Worm (Caenorhabditis elegans) whole organism, L2 larva: ENCODE data around the gene sel-8.

Source experiments
- C34F6.9 ChIP-seq: fragments of 150-350 bp; optimal IDR thresholded peaks from 2 replicates; lab custom pipeline; 2014; ENCODE audit warnings: missing biosample characterization, missing genetic modification characterization
- F13H6.1 ChIP-seq: sonication (generic microtip); optimal IDR thresholded peaks from 2 replicates; lab custom pipeline; 2016; ENCODE audit warnings: missing genetic modification characterization, missing compliant biosample characterization
- R02D3.7 ChIP-seq: fragments of 150-350 bp; optimal IDR thresholded peaks from 2 replicates; lab custom pipeline; 2014; ENCODE audit warnings: missing biosample characterization, missing genetic modification characterization
- Y55F3AM.14 ChIP-seq: fragments of 200-800 bp; sonication (Bioruptor generic); optimal IDR thresholded peaks from 2 replicates; lab custom pipeline; 2018; ENCODE audit warnings: mild to moderate bottlenecking, missing genetic modification characterization, missing compliant biosample characterization
- ZK546.5 ChIP-seq: sonication (generic microtip); optimal IDR thresholded peaks from 2 replicates; lab custom pipeline; 2017; ENCODE audit warnings: missing biosample characterization, missing genetic modification characterization
- alr-1 ChIP-seq: fragments of 150-350 bp; optimal IDR thresholded peaks from 2 replicates; lab custom pipeline; 2014; ENCODE audit warnings: missing biosample characterization, missing genetic modification characterization
- aly-2 ChIP-seq: fragments of 150-350 bp; optimal IDR thresholded peaks from 2 replicates; lab custom pipeline; 2014; ENCODE audit warnings: missing biosample characterization, missing genetic modification characterization
- ama-1 ChIP-seq: fragments of 150-350 bp; optimal IDR thresholded peaks from 2 replicates; lab custom pipeline; 2018; ENCODE audit warnings: inconsistent platforms
- blmp-1 ChIP-seq: sonication (generic microtip); optimal IDR thresholded peaks from 2 replicates; lab custom pipeline; 2017; ENCODE audit warnings: missing genetic modification characterization, mild to moderate bottlenecking, missing compliant biosample characterization, antibody characterized with exemption, moderate library complexity; ENCODE audit not compliant: insufficient read depth
- ceh-82 ChIP-seq: fragments of 150-350 bp; optimal IDR thresholded peaks from 2 replicates; lab custom pipeline; 2014; ENCODE audit warnings: missing biosample characterization, missing genetic modification characterization
- dmd-4 ChIP-seq: sonication (generic microtip); optimal IDR thresholded peaks from 2 replicates; lab custom pipeline; 2017; ENCODE audit warnings: missing biosample characterization, missing genetic modification characterization
- egl-27 ChIP-seq: sonication (generic microtip); optimal IDR thresholded peaks from 3 replicates; lab custom pipeline; 2017; ENCODE audit warnings: missing biosample characterization, missing genetic modification reagents, missing genetic modification characterization
- elt-1 ChIP-seq: fragments of 150-350 bp; optimal IDR thresholded peaks from 2 replicates; lab custom pipeline; 2014; ENCODE audit warnings: missing biosample characterization, missing genetic modification characterization
- fos-1 ChIP-seq: fragments of 150-350 bp; optimal IDR thresholded peaks from 2 replicates; lab custom pipeline; 2014; ENCODE audit warnings: missing biosample characterization, missing genetic modification characterization
- gmeb-1 ChIP-seq: fragments of 150-350 bp; optimal IDR thresholded peaks from 2 replicates; lab custom pipeline; 2014; ENCODE audit warnings: missing biosample characterization, missing genetic modification characterization
- lin-11 ChIP-seq: fragments of 150-350 bp; sonication (generic microtip); optimal IDR thresholded peaks from 2 replicates; lab custom pipeline; 2014; ENCODE audit warnings: missing biosample characterization, missing genetic modification characterization, inconsistent platforms, mixed read lengths
- lin-13 ChIP-seq: fragments of 150-350 bp; optimal IDR thresholded peaks from 2 replicates; lab custom pipeline; 2014; ENCODE audit warnings: missing biosample characterization, missing genetic modification reagents, missing genetic modification characterization
- lin-39 ChIP-seq: fragments of 150-350 bp; optimal IDR thresholded peaks from 2 replicates; lab custom pipeline; 2014; ENCODE audit warnings: missing biosample characterization, missing genetic modification reagents, missing genetic modification characterization
- mab-5 ChIP-seq: fragments of 150-350 bp; optimal IDR thresholded peaks from 2 replicates; lab custom pipeline; 2014; ENCODE audit warnings: missing biosample characterization, missing genetic modification characterization
- mbf-1 ChIP-seq: sonication (generic microtip); optimal IDR thresholded peaks from 2 replicates; lab custom pipeline; 2017; ENCODE audit warnings: missing biosample characterization, missing genetic modification characterization
- mdl-1 ChIP-seq, 2 experiments: fragments of 150-350 bp in 1 of 2; sonication (generic microtip) in 1 of 2; optimal IDR thresholded peaks; 2 replicates each; lab custom pipeline; 2017; ENCODE audit warnings: missing biosample characterization in 2 of 2, missing genetic modification characterization in 2 of 2
- nhr-10 ChIP-seq: sonication (generic microtip); optimal IDR thresholded peaks from 2 replicates; lab custom pipeline; 2017; ENCODE audit warnings: missing biosample characterization, missing genetic modification characterization
- nhr-11 ChIP-seq: fragments of 150-350 bp; optimal IDR thresholded peaks from 2 replicates; lab custom pipeline; 2014; ENCODE audit warnings: missing biosample characterization, missing genetic modification characterization
- nhr-12 ChIP-seq: fragments of 150-350 bp; optimal IDR thresholded peaks from 2 replicates; lab custom pipeline; 2014; ENCODE audit warnings: missing biosample characterization, missing genetic modification characterization
- nhr-23 ChIP-seq: fragments of 150-350 bp; optimal IDR thresholded peaks from 2 replicates; lab custom pipeline; 2014; ENCODE audit warnings: missing biosample characterization, missing genetic modification reagents, missing genetic modification characterization
- nhr-25 ChIP-seq: fragments of 150-350 bp; sonication (generic microtip); optimal IDR thresholded peaks from 3 replicates; lab custom pipeline; 2014; ENCODE audit warnings: missing biosample characterization, missing genetic modification characterization
- nhr-6 ChIP-seq: fragments of 150-350 bp; optimal IDR thresholded peaks from 2 replicates; lab custom pipeline; 2014; ENCODE audit warnings: missing biosample characterization, missing genetic modification characterization
- nhr-77 ChIP-seq: fragments of 150-350 bp; optimal IDR thresholded peaks from 2 replicates; lab custom pipeline; 2014; ENCODE audit warnings: missing biosample characterization, missing genetic modification characterization
- peb-1 ChIP-seq: fragments of 150-350 bp; optimal IDR thresholded peaks from 2 replicates; lab custom pipeline; 2014; ENCODE audit warnings: missing biosample characterization, missing genetic modification characterization
- sem-4 ChIP-seq: fragments of 150-350 bp; optimal IDR thresholded peaks from 2 replicates; lab custom pipeline; 2014; ENCODE audit warnings: missing biosample characterization, missing genetic modification reagents, missing genetic modification characterization
- skn-1 ChIP-seq: sonication (generic microtip); optimal IDR thresholded peaks from 2 replicates; lab custom pipeline; 2017; ENCODE audit warnings: missing biosample characterization, missing genetic modification characterization
- sma-3 ChIP-seq: sonication (generic microtip); optimal IDR thresholded peaks from 2 replicates; lab custom pipeline; 2016; ENCODE audit warnings: missing genetic modification reagents, missing genetic modification characterization, missing compliant biosample characterization
- unc-39 ChIP-seq: fragments of 150-350 bp; optimal IDR thresholded peaks from 2 replicates; lab custom pipeline; 2014; ENCODE audit warnings: missing biosample characterization, missing genetic modification characterization
- unc-62 ChIP-seq: fragments of 150-350 bp; optimal IDR thresholded peaks from 2 replicates; lab custom pipeline; 2014; ENCODE audit warnings: missing biosample characterization, missing genetic modification reagents, missing genetic modification characterization
- zag-1 ChIP-seq: fragments of 150-350 bp; optimal IDR thresholded peaks from 2 replicates; lab custom pipeline; 2014; ENCODE audit warnings: missing biosample characterization, missing genetic modification characterization
- ztf-11 ChIP-seq: sonication (generic microtip); optimal IDR thresholded peaks from 2 replicates; lab custom pipeline; 2017; ENCODE audit warnings: missing biosample characterization, missing genetic modification characterization
- ztf-4 ChIP-seq: fragments of 150-350 bp; optimal IDR thresholded peaks from 2 replicates; lab custom pipeline; 2014; ENCODE audit warnings: missing biosample characterization, missing genetic modification characterization

sel-8 gene

DNA sequence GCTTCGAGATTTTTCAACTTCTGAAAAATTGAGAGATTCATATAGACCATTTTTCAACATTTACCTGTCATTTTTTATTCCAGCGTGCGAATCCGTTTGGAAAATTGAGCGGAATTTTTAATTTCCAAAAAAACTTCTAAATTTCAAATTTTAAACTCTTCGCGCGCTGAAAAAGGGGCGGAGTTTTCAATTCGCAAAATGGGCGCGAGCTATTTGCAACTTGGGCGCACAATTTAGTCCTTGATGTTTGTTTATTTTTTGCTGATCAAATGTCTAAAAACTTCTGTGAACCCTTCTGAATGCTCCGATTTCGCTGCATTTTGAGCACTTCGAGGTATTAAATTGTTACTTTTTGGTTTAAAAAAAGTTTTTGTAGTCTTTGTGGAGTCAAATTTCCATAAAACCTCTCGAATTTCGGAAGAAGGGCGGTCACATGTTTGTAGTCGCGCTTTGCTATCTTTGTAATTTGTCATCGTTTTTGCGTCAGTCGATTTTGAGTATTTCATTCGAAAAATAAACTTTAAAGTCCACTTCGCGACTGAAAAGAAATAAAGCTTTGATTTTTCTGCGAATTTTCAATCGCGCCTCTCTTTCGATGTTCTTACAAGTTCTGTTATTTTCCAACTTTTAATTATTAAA is 23.9 kb upstream of the sel-8 start, which contains the start of the genes madf-8 and gsr-1 (continued):
- TF ChIP-seq unc-39 (tag; lab: Kevin White, UChicago): no peak
- TF ChIP-seq ztf-11 (tag; lab: Kevin White, UChicago): no peak

- TF ChIP-seq peb-1 (tag; lab: Kevin White, UChicago) (no peak), elt-1 (no peak), zag-1 (no peak), fos-1 (tag; lab: Kevin White, UChicago) (peak; percentile 35), blmp-1 (tag; lab: Kevin White, UChicago) (no peak), nhr-6 (tag; lab: Kevin White, UChicago) (no peak), ztf-4 (tag; lab: Kevin White, UChicago) (no peak), F13H6.1 (tag; lab: Kevin White, UChicago) (no peak), R02D3.7 (tag; lab: Kevin White, UChicago) (no peak), nhr-11 (tag; lab: Kevin White, UChicago) (no peak), sma-3 (GFP tag; lab: Kevin White, UChicago) (peak; percentile 22), unc-39 (tag; lab: Kevin White, UChicago) (no peak), C34F6.9 (no peak), Y55F3AM.14 (GFP tag; lab: Kevin White, UChicago) (no peak), lin-11 (tag; lab: Kevin White, UChicago) (no peak), ZK546.5 (no peak), dmd-4 (tag; lab: Kevin White, UChicago) (no peak), mdl-1 (tag; optimal IDR thresholded peaks at IDR 0.05; lab: Kevin White, UChicago) (no peak), nhr-23 (tag; lab: Kevin White, UChicago) (no peak), nhr-10 (no peak), gmeb-1 (tag; lab: Kevin White, UChicago) (no peak), lin-13 (GFP tag; lab: Kevin White, UChicago) (no peak), lin-39 (tag; lab: Kevin White, UChicago) (no peak), egl-27 (no peak), nhr-12 (tag; lab: Kevin White, UChicago) (no peak), nhr-25 (tag; lab: Kevin White, UChicago) (peak; percentile 7)
Measured at ce11 chrIII:3650266-3650665, 23.3 kb upstream of the sel-8 start.

DNA sequence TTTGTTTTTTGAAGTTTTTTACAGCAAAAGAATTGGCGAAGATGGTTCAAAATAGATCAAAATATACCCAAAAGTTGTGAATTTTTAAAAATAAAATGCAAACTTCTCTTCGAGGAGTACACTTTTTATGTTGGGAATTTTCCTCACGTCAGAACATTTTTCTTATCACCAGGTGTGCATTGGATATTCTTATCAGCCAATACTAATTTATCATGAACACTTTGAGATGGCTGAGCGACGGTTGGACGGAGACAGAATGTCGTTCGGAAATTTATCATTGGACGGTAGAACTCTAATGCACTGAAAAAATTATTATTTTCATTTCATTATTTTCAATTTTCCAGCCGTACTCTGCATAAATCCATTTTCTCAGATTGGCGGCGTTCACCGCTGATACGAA is 22.4 kb upstream of the sel-8 start:
- TF ChIP-seq nhr-23 (tag; lab: Kevin White, UChicago) (no peak), nhr-77 (tag; lab: Kevin White, UChicago) (no peak), nhr-12 (tag; lab: Kevin White, UChicago) (no peak), fos-1 (tag; lab: Kevin White, UChicago) (peak; percentile 54), egl-27 (no peak), nhr-6 (tag; lab: Kevin White, UChicago) (no peak)

ce11 chrIII:3644075-3644474 is 17.1 kb upstream of the sel-8 start, which contains the start of gene unc-93:
TSS of gene unc-93 (plus strand) at chrIII:3644375.
- TF ChIP-seq elt-1: no peak
- TF ChIP-seq R02D3.7 (tag; lab: Kevin White, UChicago): no peak
- TF ChIP-seq mdl-1 (tag; optimal IDR thresholded peaks at IDR 0.05; lab: Kevin White, UChicago): no peak
- TF ChIP-seq C34F6.9: no peak
- TF ChIP-seq ama-1 (lab: Kevin White, UChicago): no peak
- no peak for TF ChIP-seq fos-1 (tag; lab: Kevin White, UChicago)
- no peak for TF ChIP-seq aly-2 (tag; lab: Kevin White, UChicago)
- no peak for TF ChIP-seq alr-1 (tag; lab: Kevin White, UChicago)
- TF ChIP-seq zag-1: no peak
- no peak for TF ChIP-seq sem-4 (tag; lab: Kevin White, UChicago)

DNA sequence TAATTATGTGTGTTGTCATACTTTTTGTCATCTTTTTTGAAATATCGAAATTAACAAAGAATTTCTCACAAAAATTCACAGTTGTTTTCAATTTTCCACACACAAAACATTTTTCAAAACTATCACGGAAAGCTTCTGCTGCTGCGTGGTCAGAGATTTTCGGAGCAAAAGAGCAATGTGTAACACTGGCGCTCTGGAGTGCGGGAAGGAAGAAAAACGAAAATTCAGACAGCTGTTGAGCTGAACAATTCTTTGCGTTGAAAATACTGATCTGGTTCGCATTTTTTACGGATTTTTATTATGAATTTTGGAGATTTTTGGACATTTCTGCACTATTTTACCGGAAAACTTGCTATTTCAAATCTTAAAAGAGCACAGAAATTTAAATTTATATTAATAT is 16.7 kb upstream of the sel-8 start:
- TF ChIP-seq nhr-10 (no peak), C34F6.9 (no peak), skn-1 (tag; lab: Kevin White, UChicago) (no peak), nhr-11 (tag; lab: Kevin White, UChicago) (no peak), alr-1 (tag; lab: Kevin White, UChicago) (no peak), mbf-1 (no peak), lin-11 (tag; lab: Kevin White, UChicago) (no peak), sma-3 (GFP tag; lab: Kevin White, UChicago) (no peak), unc-62 (GFP tag; lab: Kevin White, UChicago) (no peak), Y55F3AM.14 (GFP tag; lab: Kevin White, UChicago) (no peak), ceh-82 (tag; lab: Kevin White, UChicago) (no peak), mab-5 (tag; lab: Kevin White, UChicago) (no peak), ztf-4 (tag; lab: Kevin White, UChicago) (no peak), blmp-1 (tag; lab: Kevin White, UChicago) (no peak)
